Worm (Caenorhabditis elegans) whole organism, midembryonic: ENCODE measurements around the gene srab-11.

ENCODE experiments used
- T22C8.4 ChIP-seq: fragments of 200-800 bp; sonication (Bioruptor generic); IDR thresholded peaks from 2 replicates; pipeline ENCODE4 v1.3.6; 2022; ENCODE audit warnings: missing genetic modification characterization, missing compliant biosample characterization
- cog-1 ChIP-seq: sonication (generic microtip); optimal IDR thresholded peaks from 2 replicates; lab custom pipeline; 2016; ENCODE audit warnings: missing genetic modification characterization, missing compliant biosample characterization
- flt-1 ChIP-seq: fragments of 200-800 bp; sonication (Bioruptor generic); IDR thresholded peaks from 2 replicates; pipeline ENCODE4 v1.3.6; 2022; ENCODE audit warnings: missing genetic modification characterization, missing compliant biosample characterization
- klf-2 ChIP-seq: fragments of 200-800 bp; sonication (Bioruptor generic); conservative IDR thresholded peaks from 2 replicates; pipeline ENCODE4 v1.3.6; 2022; ENCODE audit warnings: missing genetic modification reagents, missing genetic modification characterization, missing compliant biosample characterization
- med-1 ChIP-seq: sonication (generic microtip); optimal IDR thresholded peaks from 2 replicates; lab custom pipeline; 2017; ENCODE audit warnings: missing genetic modification characterization, mild to moderate bottlenecking, missing compliant biosample characterization, antibody characterized with exemption, missing genetic modification reagents; ENCODE audit not compliant: insufficient read depth
- ref-1 ChIP-seq: fragments of 200-800 bp; sonication (Bioruptor generic); conservative IDR thresholded peaks from 2 replicates; pipeline ENCODE4 v1.3.6; 2022; ENCODE audit warnings: missing genetic modification reagents, missing genetic modification characterization, missing compliant biosample characterization
- tab-1 ChIP-seq: fragments of 200-800 bp; sonication (Bioruptor generic); IDR thresholded peaks from 2 replicates; pipeline ENCODE4 v1.3.6; 2022; ENCODE audit warnings: missing genetic modification characterization, missing compliant biosample characterization
- ztf-23 ChIP-seq: fragments of 200-800 bp; sonication (Bioruptor generic); IDR thresholded peaks from 2 replicates; pipeline ENCODE4 v1.3.6; 2022; ENCODE audit warnings: missing genetic modification reagents, missing genetic modification characterization, missing compliant biosample characterization
- ztf-29 ChIP-seq: fragments of 200-800 bp; sonication (Bioruptor generic); IDR thresholded peaks from 2 replicates; pipeline ENCODE4 v1.3.6; 2022; ENCODE audit warnings: missing genetic modification reagents, missing genetic modification characterization, missing compliant biosample characterization

DNA sequence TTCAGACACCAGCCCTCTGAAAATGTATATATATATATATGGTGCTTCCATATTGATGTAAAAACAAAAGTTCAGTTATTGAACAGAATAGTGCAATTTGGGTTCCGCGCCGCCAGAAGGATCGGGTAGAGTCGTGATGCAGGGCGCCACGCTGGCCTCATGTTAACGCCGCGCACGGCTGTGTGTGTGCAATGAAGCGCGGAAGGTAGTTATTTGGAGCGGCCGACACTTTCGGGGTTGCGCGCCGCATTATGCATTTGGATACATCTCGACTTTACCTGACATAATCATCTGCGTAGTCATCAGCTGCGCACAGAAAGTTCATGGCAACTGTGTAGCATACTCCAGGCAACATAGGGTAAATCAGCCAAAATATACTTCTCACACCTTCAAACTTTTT is 40.0 kb downstream of the srab-11 start:
- TF ChIP-seq ref-1 (GFP tag; lab: Robert Waterston, UW) = no peak
- TF ChIP-seq klf-2 (GFP tag; lab: Robert Waterston, UW) = no peak
- no peak for TF ChIP-seq tab-1 (GFP tag; lab: Robert Waterston, UW)
- TF ChIP-seq ztf-29 (GFP tag; lab: Robert Waterston, UW) = no peak
- TF ChIP-seq med-1 (GFP tag; lab: Kevin White, UChicago) = no peak
- no peak for TF ChIP-seq flt-1
- no peak for TF ChIP-seq cog-1 (tag; lab: Kevin White, UChicago)
- no peak for TF ChIP-seq T22C8.4 (GFP tag; lab: Robert Waterston, UW)
- TF ChIP-seq ztf-23 (GFP tag; lab: Robert Waterston, UW) = no peak
